Fruit fly (Drosophila melanogaster) whole organism, wandering third instar larva: Measurements from ENCODE around the gene CG11178.

Experiments used
- Abd-B ChIP-seq: fragments of >200 bp; optimal IDR thresholded peaks from 2 replicates; lab custom pipeline; 2017; ENCODE audit warnings: missing biosample characterization, missing genetic modification characterization
- CG32264 ChIP-seq: fragments of 200-800 bp; sonication (Bioruptor generic); optimal IDR thresholded peaks from 2 replicates; lab custom pipeline; 2016; ENCODE audit warnings: missing biosample characterization, missing genetic modification characterization
- CG9705 ChIP-seq: fragments of 200-800 bp; sonication (Bioruptor generic); optimal IDR thresholded peaks from 2 replicates; lab custom pipeline; 2018; ENCODE audit warnings: missing biosample characterization, mild to moderate bottlenecking, missing genetic modification characterization
- CrebA ChIP-seq: fragments of 200-800 bp; sonication (Bioruptor generic); optimal IDR thresholded peaks from 2 replicates; lab custom pipeline; 2016; ENCODE audit warnings: missing biosample characterization, mild to moderate bottlenecking, missing genetic modification characterization, borderline replicate concordance
- Dfd ChIP-seq: fragments of >200 bp; optimal IDR thresholded peaks from 2 replicates; lab custom pipeline; 2017; ENCODE audit warnings: missing biosample characterization, missing genetic modification characterization
- GATAd ChIP-seq: sonication (Bioruptor generic); optimal IDR thresholded peaks from 2 replicates; lab custom pipeline; 2016; ENCODE audit warnings: missing biosample characterization, missing genetic modification characterization
- HLH106 ChIP-seq: fragments of 200-800 bp; optimal IDR thresholded peaks from 3 replicates; lab custom pipeline; 2019; ENCODE audit warnings: missing biosample characterization, mild to moderate bottlenecking, missing genetic modification characterization, moderate library complexity
- Hnf4 ChIP-seq: fragments of 200-800 bp; sonication (Bioruptor generic); optimal IDR thresholded peaks from 2 replicates; lab custom pipeline; 2016; ENCODE audit warnings: missing biosample characterization, mild to moderate bottlenecking, missing genetic modification characterization
- Hr78 ChIP-seq: fragments of >200 bp; optimal IDR thresholded peaks from 2 replicates; lab custom pipeline; 2017; ENCODE audit warnings: missing biosample characterization, missing genetic modification characterization
- Hr83 ChIP-seq: fragments of 200-300 bp; sonication (Bioruptor generic); optimal IDR thresholded peaks from 2 replicates; lab custom pipeline; 2016; ENCODE audit warnings: missing biosample characterization, mild to moderate bottlenecking, missing genetic modification characterization, moderate library complexity; ENCODE audit not compliant: poor library complexity, severe bottlenecking
- Jra ChIP-seq: sonication (Bioruptor generic); optimal IDR thresholded peaks from 2 replicates; lab custom pipeline; 2016; ENCODE audit warnings: missing biosample characterization, missing genetic modification characterization
- Myc ChIP-seq: fragments of >200 bp; optimal IDR thresholded peaks from 2 replicates; lab custom pipeline; 2017
- N ChIP-seq: fragments of >200 bp; optimal IDR thresholded peaks from 2 replicates; lab custom pipeline; 2018; ENCODE audit warnings: missing biosample characterization, missing external identifiers, missing genetic modification characterization
- OdsH ChIP-seq: fragments of 200-800 bp; sonication (Bioruptor generic); optimal IDR thresholded peaks from 2 replicates; lab custom pipeline; 2016; ENCODE audit warnings: missing biosample characterization, mild to moderate bottlenecking, missing genetic modification characterization
- Rel ChIP-seq, 2 experiments: fragments of 200-800 bp; sonication (Bioruptor generic) in 1 of 2; optimal IDR thresholded peaks; 2 replicates in 1 of 2; 3 replicates in 1 of 2; lab custom pipeline; 2016 to 2019; ENCODE audit warnings: mild to moderate bottlenecking in 2 of 2, missing biosample characterization in 2 of 2, missing genetic modification characterization in 2 of 2, moderate library complexity in 1 of 2
- Sp1 ChIP-seq: fragments of 200-800 bp; sonication (Bioruptor generic); optimal IDR thresholded peaks from 3 replicates; lab custom pipeline; 2019; ENCODE audit warnings: missing biosample characterization, mild to moderate bottlenecking, missing genetic modification characterization, moderate library complexity
- Vsx2 ChIP-seq: fragments of 200-300, 225-300 bp; sonication (Bioruptor generic); optimal IDR thresholded peaks from 2 replicates; lab custom pipeline; 2018; ENCODE audit warnings: missing biosample characterization, missing genetic modification characterization; ENCODE audit not compliant: partially characterized antibody
- br ChIP-seq: fragments of 200-800 bp; sonication (Bioruptor generic); optimal IDR thresholded peaks from 2 replicates; lab custom pipeline; 2016; ENCODE audit warnings: missing biosample characterization, missing genetic modification characterization
- brk ChIP-seq: fragments of 200-800 bp; sonication (Bioruptor generic); optimal IDR thresholded peaks from 2 replicates; lab custom pipeline; 2016; ENCODE audit warnings: missing biosample characterization, mild to moderate bottlenecking, missing genetic modification characterization
- dl ChIP-seq, 2 experiments: fragments of 175-275, 200-275 bp in 1 of 2; fragments of 200-275 bp in 1 of 2; sonication (Bioruptor generic); optimal IDR thresholded peaks; lab custom pipeline; 2018; ENCODE audit warnings: mild to moderate bottlenecking in 2 of 2, missing biosample characterization in 2 of 2, missing genetic modification characterization in 2 of 2, moderate library complexity in 2 of 2; ENCODE audit not compliant: partially characterized antibody in 2 of 2, insufficient read depth in 1 of 2
- dmrt93B ChIP-seq: fragments of 200-800 bp; sonication (Bioruptor generic); optimal IDR thresholded peaks from 2 replicates; lab custom pipeline; 2018; ENCODE audit warnings: missing biosample characterization, mild to moderate bottlenecking, missing genetic modification characterization
- dsf ChIP-seq: sonication (Bioruptor generic); optimal IDR thresholded peaks from 2 replicates; lab custom pipeline; 2016; ENCODE audit warnings: missing biosample characterization, missing genetic modification characterization, borderline replicate concordance
- ey ChIP-seq: fragments of 200-800 bp; sonication (Bioruptor generic); optimal IDR thresholded peaks from 2 replicates; lab custom pipeline; 2016; ENCODE audit warnings: missing biosample characterization, missing genetic modification characterization
- foxo ChIP-seq, 2 experiments: fragments of 200-800 bp; sonication (Bioruptor generic); optimal IDR thresholded peaks; 2 replicates in 1 of 2; 3 replicates in 1 of 2; lab custom pipeline; 2016 to 2017; ENCODE audit warnings: missing biosample characterization in 2 of 2, missing genetic modification characterization in 2 of 2
- fru ChIP-seq: fragments of 200-800 bp; sonication (Bioruptor generic); optimal IDR thresholded peaks from 3 replicates; lab custom pipeline; 2016; ENCODE audit warnings: missing biosample characterization, mild to moderate bottlenecking, missing genetic modification characterization
- h ChIP-seq: fragments of 200-800 bp; sonication (Bioruptor generic); optimal IDR thresholded peaks from 3 replicates; lab custom pipeline; 2016; ENCODE audit warnings: missing biosample characterization, mild to moderate bottlenecking, missing genetic modification characterization
- jim ChIP-seq: fragments of 175-275, 200-325 bp; sonication (Bioruptor generic); optimal IDR thresholded peaks from 2 replicates; lab custom pipeline; 2016; ENCODE audit warnings: missing biosample characterization, mild to moderate bottlenecking, missing genetic modification characterization
- lola ChIP-seq: fragments of >200 bp; optimal IDR thresholded peaks from 2 replicates; lab custom pipeline; 2017; ENCODE audit warnings: missing biosample characterization, missing genetic modification characterization
- pan ChIP-seq: fragments of >200 bp; optimal IDR thresholded peaks from 2 replicates; lab custom pipeline; 2017
- psq ChIP-seq: fragments of 200-800 bp; sonication (Bioruptor generic); optimal IDR thresholded peaks from 3 replicates; lab custom pipeline; 2017; ENCODE audit warnings: missing biosample characterization, mild to moderate bottlenecking, missing genetic modification characterization, moderate library complexity
- rgr ChIP-seq: fragments of 200-800 bp; sonication (Bioruptor generic); optimal IDR thresholded peaks from 3 replicates; lab custom pipeline; 2016; ENCODE audit warnings: missing biosample characterization, mild to moderate bottlenecking, missing genetic modification characterization
- sage ChIP-seq: fragments of 200-800 bp; sonication (Bioruptor generic); optimal IDR thresholded peaks from 2 replicates; lab custom pipeline; 2016; ENCODE audit warnings: missing biosample characterization, mild to moderate bottlenecking, missing genetic modification characterization
- sv ChIP-seq: fragments of 200-800 bp; sonication (Bioruptor generic); optimal IDR thresholded peaks from 3 replicates; lab custom pipeline; 2016; ENCODE audit warnings: missing biosample characterization, missing genetic modification characterization
- tai ChIP-seq: sonication (Bioruptor generic); optimal IDR thresholded peaks from 2 replicates; lab custom pipeline; 2016; ENCODE audit warnings: missing biosample characterization, missing genetic modification characterization
- usp ChIP-seq: fragments of >200 bp; optimal IDR thresholded peaks from 2 replicates; lab custom pipeline; 2017; ENCODE audit warnings: missing biosample characterization, missing genetic modification characterization
- woc ChIP-seq: sonication (Bioruptor generic); optimal IDR thresholded peaks from 2 replicates; lab custom pipeline; 2016; ENCODE audit warnings: missing biosample characterization, mild to moderate bottlenecking, missing genetic modification characterization

Gene CG11178

dm6 chrX:13565490-13566156 lies 39.9 kb upstream of the CG11178 start:
- TF ChIP-seq CrebA (no peak), N (GFP tag; lab: Kevin White, UChicago) (no peak), foxo (GFP tag; optimal IDR thresholded peaks at IDR 0.05; lab: Kevin White, UChicago) (no peak), woc (no peak), CG9705 (GFP tag; lab: Kevin White, UChicago) (no peak), Rel (GFP tag; optimal IDR thresholded peaks at IDR 0.05; lab: Kevin White, UChicago) (no peak), Rel (tag; optimal IDR thresholded peaks at IDR 0.05; lab: Kevin White, UChicago) (no peak), HLH106 (tag; lab: Kevin White, UChicago) (no peak), Hnf4 (GFP tag; lab: Kevin White, UChicago) (no peak), brk (no peak), lola (GFP tag; lab: Kevin White, UChicago) (no peak), ey (GFP tag; lab: Kevin White, UChicago) (no peak), psq (GFP tag; lab: Kevin White, UChicago) (no peak), Dfd (no peak), usp (no peak), CG32264 (GFP tag; lab: Kevin White, UChicago) (no peak), Abd-B (GFP tag; lab: Kevin White, UChicago) (no peak), tai (GFP tag; lab: Kevin White, UChicago) (no peak), dmrt93B (no peak), br (GFP tag; lab: Kevin White, UChicago) (no peak), GATAd (no peak)

DNA sequence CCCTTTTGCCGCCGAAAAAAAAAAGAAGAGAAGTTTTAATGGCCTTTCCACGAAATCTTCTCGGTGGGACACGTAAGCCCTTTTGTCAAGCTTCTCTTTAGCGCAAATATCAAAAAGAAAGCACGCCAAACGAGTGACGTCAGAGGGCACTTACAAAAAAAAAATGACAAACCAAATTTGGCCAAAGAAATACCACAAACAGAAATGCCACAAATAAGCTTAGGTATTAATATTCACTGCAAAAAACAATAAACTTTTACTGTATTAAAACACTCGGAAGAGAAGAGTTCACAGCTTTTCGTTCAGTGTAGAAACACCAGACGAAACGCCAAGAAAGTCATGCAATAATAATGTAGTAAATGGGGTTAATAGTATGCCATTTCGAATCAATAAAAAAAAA lies 37.4 kb upstream of the CG11178 start:
- peak; percentile 22 for TF ChIP-seq Hnf4 (GFP tag; lab: Kevin White, UChicago)
- TF ChIP-seq Jra, result no peak
- TF ChIP-seq ey (GFP tag; lab: Kevin White, UChicago), result peak; percentile 38
- TF ChIP-seq h (GFP tag; lab: Kevin White, UChicago), result peak; percentile 32
- TF ChIP-seq dmrt93B, result no peak
- TF ChIP-seq br (GFP tag; lab: Kevin White, UChicago), result peak; percentile 41
- TF ChIP-seq psq (GFP tag; lab: Kevin White, UChicago), result peak; percentile 25
- no peak for TF ChIP-seq woc
- no peak for TF ChIP-seq Rel (GFP tag; optimal IDR thresholded peaks at IDR 0.05; lab: Kevin White, UChicago)
- TF ChIP-seq Rel (tag; optimal IDR thresholded peaks at IDR 0.05; lab: Kevin White, UChicago), result no peak
- TF ChIP-seq Hr83 (GFP tag; lab: Kevin White, UChicago), result no peak
- TF ChIP-seq fru (GFP tag; lab: Kevin White, UChicago), result peak; percentile 57
- TF ChIP-seq rgr (GFP tag; lab: Kevin White, UChicago), result peak; percentile 16
- TF ChIP-seq foxo (GFP tag; optimal IDR thresholded peaks at IDR 0.05; lab: Kevin White, UChicago), result peak in 1 of 2 experiments; percentile 52
- TF ChIP-seq sage (GFP tag; lab: Kevin White, UChicago), result no peak

DNA sequence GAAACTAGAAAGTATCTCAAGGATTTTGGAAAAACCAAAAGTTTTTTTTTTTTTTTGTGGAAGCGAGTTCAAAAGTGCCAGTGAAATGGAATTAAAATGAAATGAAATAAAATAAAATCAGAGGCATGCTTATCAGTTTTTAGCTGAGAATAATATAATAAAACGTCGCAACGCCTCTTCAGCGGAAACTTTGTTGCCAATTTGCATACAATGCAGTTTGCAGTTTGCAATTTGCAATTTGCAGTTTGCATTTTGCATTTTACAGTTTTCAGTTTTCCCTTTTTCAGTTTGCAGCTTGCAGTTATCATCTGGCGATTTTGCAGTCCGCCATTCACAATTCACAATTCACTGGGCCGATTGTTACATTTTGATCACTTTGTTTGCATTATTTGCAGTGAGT lies 36.6 kb upstream of the CG11178 start:
- TF ChIP-seq dl (GFP tag; optimal IDR thresholded peaks at IDR 0.05; lab: Kevin White, UChicago; ENCODE audit: insufficient read depth in 1 of 2, partially characterized antibody in 2 of 2) (no peak), Sp1 (GFP tag; lab: Kevin White, UChicago) (no peak), brk (no peak), foxo (GFP tag; optimal IDR thresholded peaks at IDR 0.05; lab: Kevin White, UChicago) (no peak), Abd-B (GFP tag; lab: Kevin White, UChicago) (no peak), GATAd (no peak), br (GFP tag; lab: Kevin White, UChicago) (no peak), jim (no peak), Hnf4 (GFP tag; lab: Kevin White, UChicago) (no peak), Rel (GFP tag; optimal IDR thresholded peaks at IDR 0.05; lab: Kevin White, UChicago) (no peak), Rel (tag; optimal IDR thresholded peaks at IDR 0.05; lab: Kevin White, UChicago) (no peak), Vsx2 (no peak), CrebA (no peak), Dfd (no peak), Hr83 (GFP tag; lab: Kevin White, UChicago) (no peak), ey (GFP tag; lab: Kevin White, UChicago) (no peak), sage (GFP tag; lab: Kevin White, UChicago) (no peak), CG9705 (GFP tag; lab: Kevin White, UChicago) (no peak), Myc (lab: Kevin White, UChicago) (no peak)

DNA sequence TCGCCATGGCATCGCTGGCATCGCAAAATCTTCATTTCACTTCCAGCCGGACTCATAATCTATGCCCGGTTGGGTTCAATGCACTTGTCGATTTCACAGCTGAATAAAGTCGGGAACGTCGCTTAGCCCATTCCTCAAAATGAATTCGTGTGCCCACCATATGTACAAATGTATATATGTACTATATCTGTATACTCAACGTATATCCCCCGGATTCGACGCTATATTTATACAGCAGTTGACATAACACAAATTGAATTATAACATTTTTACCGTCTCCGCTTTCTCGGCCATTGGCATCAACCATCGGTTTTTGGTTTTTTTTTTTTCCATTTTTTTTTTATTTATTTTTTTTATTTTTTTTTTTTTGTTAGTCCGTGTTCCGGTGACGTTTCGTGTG lies 35.2 kb upstream of the CG11178 start:
- TF ChIP-seq psq (GFP tag; lab: Kevin White, UChicago) (peak; percentile 24), Jra (peak; percentile 22), woc (no peak), br (GFP tag; lab: Kevin White, UChicago) (peak; percentile 47), dl (GFP tag; optimal IDR thresholded peaks at IDR 0.05; lab: Kevin White, UChicago; ENCODE audit: insufficient read depth in 1 of 2, partially characterized antibody in 2 of 2) (no peak), Rel (GFP tag; optimal IDR thresholded peaks at IDR 0.05; lab: Kevin White, UChicago) (no peak), Rel (tag; optimal IDR thresholded peaks at IDR 0.05; lab: Kevin White, UChicago) (peak; percentile 58), HLH106 (tag; lab: Kevin White, UChicago) (no peak), dmrt93B (no peak), CrebA (peak; percentile 40), lola (GFP tag; lab: Kevin White, UChicago) (no peak), sage (GFP tag; lab: Kevin White, UChicago) (peak; percentile 59), dsf (no peak), fru (GFP tag; lab: Kevin White, UChicago) (peak; percentile 48), jim (no peak), pan (lab: Kevin White, UChicago) (no peak), Abd-B (GFP tag; lab: Kevin White, UChicago) (no peak), OdsH (GFP tag; lab: Kevin White, UChicago) (peak; percentile 65), CG32264 (GFP tag; lab: Kevin White, UChicago) (peak; percentile 34), Sp1 (GFP tag; lab: Kevin White, UChicago) (peak; percentile 5), Hr78 (GFP tag; lab: Kevin White, UChicago) (no peak), sv (no peak), Hr83 (GFP tag; lab: Kevin White, UChicago) (peak; percentile 67), h (GFP tag; lab: Kevin White, UChicago) (peak; percentile 81), GATAd (peak; percentile 36), N (GFP tag; lab: Kevin White, UChicago) (no peak), Hnf4 (GFP tag; lab: Kevin White, UChicago) (peak; percentile 50), foxo (GFP tag; optimal IDR thresholded peaks at IDR 0.05; lab: Kevin White, UChicago) (peak in 1 of 2 experiments; percentile 48)
